Fruit fly (Drosophila melanogaster) whole organism, prepupa: ENCODE data around the gene CG31515.

ENCODE experiments used
- Blimp-1 ChIP-seq: fragments of 200-800 bp; sonication (Bioruptor generic); optimal IDR thresholded peaks from 3 replicates; lab custom pipeline; 2017; ENCODE audit warnings: missing biosample characterization, missing genetic modification characterization, mild to moderate bottlenecking, moderate library complexity, missing genetic modification reagents
- CG10631 ChIP-seq: fragments of 200-800 bp; sonication (Bioruptor generic); optimal IDR thresholded peaks from 2 replicates; lab custom pipeline; 2016; ENCODE audit warnings: missing biosample characterization, missing genetic modification characterization
- CG10669 ChIP-seq: fragments of 200-800 bp; sonication (Bioruptor generic); optimal IDR thresholded peaks from 3 replicates; lab custom pipeline; 2018; ENCODE audit warnings: missing biosample characterization, mild to moderate bottlenecking, missing genetic modification characterization, moderate library complexity
- CG11294 ChIP-seq: fragments of 200-800 bp; sonication (Bioruptor generic); IDR thresholded peaks from 2 replicates; pipeline ENCODE4 v1.3.6; 2022; ENCODE audit warnings: missing biosample characterization, missing genetic modification characterization
- CG11762 ChIP-seq: fragments of 200-800 bp; sonication (Bioruptor generic); optimal IDR thresholded peaks from 3 replicates; lab custom pipeline; 2016; ENCODE audit warnings: missing biosample characterization, missing genetic modification characterization; ENCODE audit not compliant: insufficient read depth
- CG11902 ChIP-seq: fragments of 200-800 bp; sonication (Bioruptor generic); optimal IDR thresholded peaks from 3 replicates; lab custom pipeline; 2016; ENCODE audit warnings: missing biosample characterization, missing genetic modification characterization
- CG15336 ChIP-seq: fragments of 200-800 bp; sonication (Bioruptor generic); IDR thresholded peaks from 2 replicates; pipeline ENCODE4 v1.3.6; 2022; ENCODE audit warnings: missing biosample characterization, missing genetic modification characterization
- CG1621 ChIP-seq: fragments of 200-800 bp; sonication (Bioruptor generic); optimal IDR thresholded peaks from 3 replicates; lab custom pipeline; 2018; ENCODE audit warnings: missing biosample characterization, mild to moderate bottlenecking, missing genetic modification characterization
- CG16779 ChIP-seq: fragments of 200-800 bp; sonication (Bioruptor generic); optimal IDR thresholded peaks from 3 replicates; lab custom pipeline; 2017; ENCODE audit warnings: missing biosample characterization, mild to moderate bottlenecking, missing genetic modification characterization
- CG3032 ChIP-seq: fragments of 200-800 bp; optimal IDR thresholded peaks from 2 replicates; lab custom pipeline; 2019; ENCODE audit warnings: missing biosample characterization, mild to moderate bottlenecking, missing genetic modification characterization, moderate library complexity
- CG31627 ChIP-seq: fragments of 200-800 bp; sonication (Bioruptor generic); optimal IDR thresholded peaks from 3 replicates; lab custom pipeline; 2016; ENCODE audit warnings: missing biosample characterization, missing genetic modification characterization
- CG34406 ChIP-seq: fragments of 200-800 bp; sonication (Bioruptor generic); optimal IDR thresholded peaks from 3 replicates; lab custom pipeline; 2016; ENCODE audit warnings: missing biosample characterization, missing genetic modification characterization
- CG3919 ChIP-seq: fragments of 200-800 bp; sonication (Bioruptor generic); optimal IDR thresholded peaks from 3 replicates; lab custom pipeline; 2016; ENCODE audit warnings: missing biosample characterization, missing genetic modification characterization
- CG4318 ChIP-seq: fragments of 200-800 bp; sonication (Bioruptor generic); optimal IDR thresholded peaks from 3 replicates; lab custom pipeline; 2017; ENCODE audit warnings: missing biosample characterization, mild to moderate bottlenecking, missing genetic modification characterization
- CG6163 ChIP-seq: fragments of 200-800 bp; sonication (Bioruptor generic); IDR thresholded peaks from 3 replicates; pipeline ENCODE4 v1.3.6; 2022; ENCODE audit warnings: missing biosample characterization, missing genetic modification characterization
- CG6276 ChIP-seq: fragments of 200-800 bp; sonication (Bioruptor generic); optimal IDR thresholded peaks from 2 replicates; lab custom pipeline; 2017; ENCODE audit warnings: missing biosample characterization, mild to moderate bottlenecking, missing genetic modification characterization
- CG6792 ChIP-seq: fragments of 200-800 bp; sonication (Bioruptor generic); optimal IDR thresholded peaks from 3 replicates; lab custom pipeline; 2016; ENCODE audit warnings: missing biosample characterization, missing genetic modification characterization
- CG6808 ChIP-seq: fragments of 200-800 bp; sonication (Bioruptor generic); optimal IDR thresholded peaks from 3 replicates; lab custom pipeline; 2017; ENCODE audit warnings: missing biosample characterization, missing genetic modification characterization, mild to moderate bottlenecking, moderate library complexity, missing genetic modification reagents
- CG6854 ChIP-seq: fragments of 200-800 bp; sonication (Bioruptor generic); optimal IDR thresholded peaks from 2 replicates; lab custom pipeline; 2017; ENCODE audit warnings: missing biosample characterization, mild to moderate bottlenecking, missing genetic modification characterization
- CG7368 ChIP-seq: fragments of 200-800 bp; sonication (Bioruptor generic); optimal IDR thresholded peaks from 3 replicates; lab custom pipeline; 2016; ENCODE audit warnings: missing biosample characterization, missing genetic modification characterization
- CG8632 ChIP-seq: fragments of 200-800 bp; sonication (Bioruptor generic); optimal IDR thresholded peaks from 3 replicates; lab custom pipeline; 2016; ENCODE audit warnings: missing biosample characterization, missing genetic modification characterization
- CG9139 ChIP-seq: fragments of 200-800 bp; sonication (Bioruptor generic); optimal IDR thresholded peaks from 3 replicates; lab custom pipeline; 2017; ENCODE audit warnings: missing biosample characterization, mild to moderate bottlenecking, missing genetic modification characterization
- Eip75B ChIP-seq: fragments of 200-800 bp; sonication (Bioruptor generic); optimal IDR thresholded peaks from 3 replicates; lab custom pipeline; 2016; ENCODE audit warnings: missing biosample characterization, missing genetic modification characterization
- Eip78C ChIP-seq: fragments of 200-800 bp; sonication (Bioruptor generic); peaks from one replicate; lab custom pipeline; 2016; ENCODE audit warnings: missing biosample characterization, missing genetic modification characterization
- Eip93F ChIP-seq: fragments of 200-800 bp; sonication (Bioruptor generic); optimal IDR thresholded peaks from 2 replicates; lab custom pipeline; 2016; ENCODE audit warnings: missing biosample characterization, mild to moderate bottlenecking, missing genetic modification characterization
- Ets21C ChIP-seq: fragments of 200-800 bp; sonication (Bioruptor generic); optimal IDR thresholded peaks from 3 replicates; lab custom pipeline; 2016; ENCODE audit warnings: missing biosample characterization, missing genetic modification characterization
- Hr38 ChIP-seq: sonication (Bioruptor generic); optimal IDR thresholded peaks from 2 replicates; lab custom pipeline; 2016; ENCODE audit warnings: missing biosample characterization, missing genetic modification characterization
- Hr39 ChIP-seq: fragments of 200-800 bp; sonication (Bioruptor generic); optimal IDR thresholded peaks from 2 replicates; lab custom pipeline; 2016; ENCODE audit warnings: missing biosample characterization, missing genetic modification characterization
- Hr4 ChIP-seq: fragments of 200-800 bp; sonication (Bioruptor generic); optimal IDR thresholded peaks from 3 replicates; lab custom pipeline; 2016; ENCODE audit warnings: missing biosample characterization, missing genetic modification characterization
- Lpt ChIP-seq: fragments of 200-800 bp; sonication (Bioruptor generic); optimal IDR thresholded peaks from 3 replicates; lab custom pipeline; 2016; ENCODE audit warnings: missing biosample characterization, missing genetic modification characterization
- Met ChIP-seq: fragments of 200-800 bp; sonication (Bioruptor generic); optimal IDR thresholded peaks from 3 replicates; lab custom pipeline; 2016; ENCODE audit warnings: missing biosample characterization, missing genetic modification characterization
- OdsH ChIP-seq: fragments of 200-800 bp; sonication (Bioruptor generic); optimal IDR thresholded peaks from 3 replicates; lab custom pipeline; 2016; ENCODE audit warnings: missing biosample characterization, missing genetic modification characterization
- Smox ChIP-seq: fragments of 200-800 bp; sonication (Bioruptor generic); optimal IDR thresholded peaks from 3 replicates; lab custom pipeline; 2016; ENCODE audit warnings: missing biosample characterization, missing genetic modification characterization
- Sox102F ChIP-seq: fragments of 200-800 bp; sonication (Bioruptor generic); optimal IDR thresholded peaks from 2 replicates; lab custom pipeline; 2016; ENCODE audit warnings: missing biosample characterization, mild to moderate bottlenecking, missing genetic modification characterization
- Sox14 ChIP-seq: fragments of 200-800 bp; sonication (Bioruptor generic); optimal IDR thresholded peaks from 3 replicates; lab custom pipeline; 2016; ENCODE audit warnings: missing biosample characterization, missing genetic modification characterization
- Sox15 ChIP-seq: fragments of 200-800 bp; sonication (Bioruptor generic); optimal IDR thresholded peaks from 3 replicates; lab custom pipeline; 2016; ENCODE audit warnings: missing biosample characterization, missing genetic modification characterization
- achi ChIP-seq: fragments of 200-800 bp; sonication (Bioruptor generic); optimal IDR thresholded peaks from 3 replicates; lab custom pipeline; 2016; ENCODE audit warnings: missing biosample characterization, missing genetic modification characterization
- acj6 ChIP-seq: fragments of 200-800 bp; sonication (Bioruptor generic); optimal IDR thresholded peaks from 3 replicates; lab custom pipeline; 2016; ENCODE audit warnings: missing biosample characterization, missing genetic modification characterization
- cyc ChIP-seq: fragments of 200-800 bp; sonication (Bioruptor generic); optimal IDR thresholded peaks from 3 replicates; lab custom pipeline; 2016; ENCODE audit warnings: missing biosample characterization, missing genetic modification characterization
- dac ChIP-seq: fragments of 200-800 bp; sonication (Bioruptor generic); optimal IDR thresholded peaks from 2 replicates; lab custom pipeline; 2017; ENCODE audit warnings: missing biosample characterization, mild to moderate bottlenecking, missing genetic modification characterization
- dsx ChIP-seq: fragments of 200-800 bp; optimal IDR thresholded peaks from 3 replicates; lab custom pipeline; 2019; ENCODE audit warnings: missing biosample characterization, mild to moderate bottlenecking, missing genetic modification characterization, moderate library complexity; ENCODE audit not compliant: poor library complexity, severe bottlenecking
- eg ChIP-seq: fragments of 200-800 bp; sonication (Bioruptor generic); IDR thresholded peaks from 3 replicates; pipeline ENCODE4 v1.3.6; 2022; ENCODE audit warnings: missing biosample characterization, missing genetic modification characterization
- esn ChIP-seq: fragments of 200-800 bp; sonication (Bioruptor generic); optimal IDR thresholded peaks from 2 replicates; lab custom pipeline; 2016; ENCODE audit warnings: missing biosample characterization, mild to moderate bottlenecking, missing genetic modification characterization, moderate library complexity
- fd59A ChIP-seq: fragments of 200-800 bp; sonication (Bioruptor generic); optimal IDR thresholded peaks from 2 replicates; lab custom pipeline; 2017; ENCODE audit warnings: missing biosample characterization, mild to moderate bottlenecking, missing genetic modification characterization, missing genetic modification reagents
- fkh ChIP-seq: fragments of 200-800 bp; sonication (Bioruptor generic); optimal IDR thresholded peaks from 3 replicates; lab custom pipeline; 2017; ENCODE audit warnings: missing biosample characterization, mild to moderate bottlenecking, missing genetic modification characterization, moderate library complexity
- lz ChIP-seq: fragments of 200-800 bp; sonication (Bioruptor generic); optimal IDR thresholded peaks from 3 replicates; lab custom pipeline; 2016; ENCODE audit warnings: missing biosample characterization, missing genetic modification characterization
- net ChIP-seq: fragments of 200-800 bp; sonication (Bioruptor generic); optimal IDR thresholded peaks from 3 replicates; lab custom pipeline; 2016; ENCODE audit warnings: missing biosample characterization, missing genetic modification characterization
- pdm3 ChIP-seq: fragments of 200-800 bp; sonication (Bioruptor generic); optimal IDR thresholded peaks from 3 replicates; lab custom pipeline; 2016; ENCODE audit warnings: missing biosample characterization, missing genetic modification characterization
- salr ChIP-seq, 2 experiments: fragments of 200-800 bp; sonication (Bioruptor generic); optimal IDR thresholded peaks; 3 replicates each; lab custom pipeline; 2016 to 2018; ENCODE audit warnings: missing biosample characterization in 2 of 2, missing genetic modification characterization in 2 of 2, mild to moderate bottlenecking in 1 of 2
- spab ChIP-seq: fragments of 200-800 bp; sonication (Bioruptor generic); optimal IDR thresholded peaks from 2 replicates; lab custom pipeline; 2017; ENCODE audit warnings: missing biosample characterization, mild to moderate bottlenecking, missing genetic modification characterization, missing genetic modification reagents
- ss ChIP-seq, 2 experiments: fragments of 200-800 bp; sonication (Bioruptor generic); optimal IDR thresholded peaks; 2 replicates in 1 of 2; 3 replicates in 1 of 2; lab custom pipeline; 2017 to 2018; ENCODE audit warnings: mild to moderate bottlenecking in 2 of 2, missing biosample characterization in 2 of 2, missing genetic modification characterization in 2 of 2, moderate library complexity in 1 of 2
- svp ChIP-seq: fragments of 200-800 bp; sonication (Bioruptor generic); peaks from one replicate; lab custom pipeline; 2016; ENCODE audit warnings: missing biosample characterization, missing genetic modification characterization
- topi ChIP-seq: fragments of 200-800 bp; sonication (Bioruptor generic); optimal IDR thresholded peaks from 3 replicates; lab custom pipeline; 2016; ENCODE audit warnings: missing biosample characterization, missing genetic modification characterization

CG31515 gene

DNA sequence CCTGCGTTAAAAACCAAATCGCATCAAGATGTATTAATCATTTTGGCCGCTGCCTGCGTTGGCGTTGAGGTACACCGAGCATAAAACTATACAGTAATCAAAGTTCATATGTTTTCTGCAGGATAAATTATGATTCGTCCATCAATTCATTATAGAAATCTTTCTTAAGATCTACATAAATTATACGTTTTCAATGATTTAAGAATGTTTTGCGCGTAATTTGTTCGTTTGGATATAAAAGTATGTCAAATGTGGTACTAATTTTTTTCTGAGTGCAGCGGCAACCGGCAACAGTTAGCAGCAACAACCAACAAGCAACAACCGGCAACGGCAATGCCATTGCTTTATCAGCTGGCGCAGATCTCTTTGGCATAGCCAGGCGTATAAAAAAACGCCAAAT is 27.9 kb upstream of the CG31515 start:
- TF ChIP-seq CG6792 (GFP tag; lab: Kevin White, UChicago) (peak; percentile 18), esn (GFP tag; lab: Kevin White, UChicago) (peak; percentile 44), CG1621 (tag; lab: Kevin White, UChicago) (no peak), achi (GFP tag; lab: Kevin White, UChicago) (peak; percentile 47), fkh (no peak), CG6163 (GFP tag; lab: Robert Waterston, UW) (peak; percentile 62), Sox14 (GFP tag; lab: Kevin White, UChicago) (peak; percentile 9), CG31627 (peak; percentile 44), svp (GFP tag; lab: Kevin White, UChicago) (peak; percentile 80), Sox102F (GFP tag; lab: Kevin White, UChicago) (peak; percentile 8), CG9139 (no peak), salr (GFP tag; optimal IDR thresholded peaks at IDR 0.05; lab: Kevin White, UChicago) (no peak), CG11902 (GFP tag; lab: Kevin White, UChicago) (no peak), dsx (GFP tag; lab: Kevin White, UChicago) (no peak), Lpt (GFP tag; lab: Kevin White, UChicago) (peak; percentile 66), CG15336 (GFP tag; lab: Robert Waterston, UW) (peak; percentile 84), Sox15 (GFP tag; lab: Kevin White, UChicago) (no peak), OdsH (peak; percentile 55), CG7368 (GFP tag; lab: Kevin White, UChicago) (no peak), Hr38 (GFP tag; lab: Kevin White, UChicago) (no peak), Met (GFP tag; lab: Kevin White, UChicago) (peak; percentile 39), CG3032 (tag; lab: Kevin White, UChicago) (no peak), dac (GFP tag; lab: Kevin White, UChicago) (peak; percentile 53), Ets21C (GFP tag; lab: Kevin White, UChicago) (peak; percentile 13), Blimp-1 (GFP tag; lab: Kevin White, UChicago) (no peak), Eip75B (peak; percentile 11), lz (GFP tag; lab: Kevin White, UChicago) (peak; percentile 48), CG6854 (GFP tag; lab: Kevin White, UChicago) (no peak), pdm3 (peak; percentile 48), Smox (GFP tag; lab: Kevin White, UChicago) (peak; percentile 36), spab (GFP tag; lab: Kevin White, UChicago) (no peak), Eip78C (GFP tag; lab: Kevin White, UChicago) (peak; percentile 79), net (GFP tag; lab: Kevin White, UChicago) (peak; percentile 58), CG3919 (GFP tag; lab: Kevin White, UChicago) (peak; percentile 42), CG11762 (GFP tag; lab: Kevin White, UChicago) (no peak), CG4318 (GFP tag; lab: Kevin White, UChicago) (peak; percentile 71), CG8632 (no peak), CG6276 (GFP tag; lab: Kevin White, UChicago) (peak; percentile 80), topi (peak; percentile 45), CG11294 (GFP tag; lab: Robert Waterston, UW) (no peak), CG34406 (GFP tag; lab: Kevin White, UChicago) (no peak), cyc (GFP tag; lab: Kevin White, UChicago) (peak; percentile 28), acj6 (peak; percentile 42), CG10669 (no peak), fd59A (GFP tag; lab: Kevin White, UChicago) (no peak), CG6808 (no peak), ss (GFP tag; optimal IDR thresholded peaks at IDR 0.05; lab: Kevin White, UChicago) (no peak), eg (GFP tag; lab: Robert Waterston, UW) (peak; percentile 78), CG10631 (GFP tag; lab: Kevin White, UChicago) (peak; percentile 20), Hr4 (GFP tag; lab: Kevin White, UChicago) (peak; percentile 89), Eip93F (no peak), Hr39 (GFP tag; lab: Kevin White, UChicago) (peak; percentile 46), CG16779 (tag; lab: Kevin White, UChicago) (no peak)
